Worm (Caenorhabditis elegans) whole organism, young adult: ENCODE data around the gene gstk-1.

Experiments
- B0336.3 ChIP-seq: fragments of 200-800 bp; sonication (Bioruptor generic); IDR thresholded peaks from 2 replicates; pipeline ENCODE4 v1.3.6; 2022; ENCODE audit warnings: missing genetic modification characterization, missing compliant biosample characterization
- D2030.7 ChIP-seq: fragments of 200-800 bp; sonication (Bioruptor generic); IDR thresholded peaks from 2 replicates; pipeline ENCODE4 v1.3.6; 2022; ENCODE audit warnings: missing genetic modification reagents, missing genetic modification characterization, missing compliant biosample characterization
- madf-6 ChIP-seq: fragments of 200-800 bp; sonication (Bioruptor generic); IDR thresholded peaks from 2 replicates; pipeline ENCODE4 v1.3.6; 2022; ENCODE audit warnings: missing genetic modification reagents, missing genetic modification characterization, missing compliant biosample characterization

ce11 chrII:9620616-9621015 lies 35.9 kb upstream of the gstk-1 start:
- TF ChIP-seq D2030.7 (GFP tag; lab: Robert Waterston, UW), result no peak
- TF ChIP-seq madf-6, result no peak
- no peak for TF ChIP-seq B0336.3
